Worm (Caenorhabditis elegans) whole organism, L4 larva: ENCODE results near the gene cdk-1.

Experiments
- D1046.2 ChIP-seq: fragments of 200-800 bp; sonication (Bioruptor generic); IDR thresholded peaks from 2 replicates; pipeline ENCODE4 v1.3.6; 2022; ENCODE audit warnings: missing genetic modification characterization, missing compliant biosample characterization
- F37D6.2 ChIP-seq: sonication (generic microtip); optimal IDR thresholded peaks from 2 replicates; lab custom pipeline; 2016; ENCODE audit warnings: mild to moderate bottlenecking, missing genetic modification characterization, missing compliant biosample characterization
- R02D3.7 ChIP-seq: fragments of 150-350 bp; sonication (generic microtip); optimal IDR thresholded peaks from 3 replicates; lab custom pipeline; 2014; ENCODE audit warnings: missing biosample characterization, missing genetic modification characterization
- T26A8.4 ChIP-seq: fragments of 200-800 bp; sonication (Bioruptor generic); IDR thresholded peaks from 2 replicates; pipeline ENCODE4 v1.3.6; 2022; ENCODE audit warnings: missing genetic modification characterization, missing compliant biosample characterization
- Y75B8A.6 ChIP-seq: fragments of 200-800 bp; sonication (Bioruptor generic); IDR thresholded peaks from 2 replicates; pipeline ENCODE4 v1.3.6; 2022; ENCODE audit warnings: missing genetic modification reagents, missing genetic modification characterization, missing compliant biosample characterization
- ZK337.2 ChIP-seq: fragments of 200-800 bp; sonication (Bioruptor generic); IDR thresholded peaks from 2 replicates; pipeline ENCODE4 v1.3.6; 2022; ENCODE audit warnings: missing genetic modification reagents, missing genetic modification characterization, missing compliant biosample characterization
- aly-2 ChIP-seq: sonication (generic microtip); optimal IDR thresholded peaks from 2 replicates; lab custom pipeline; 2018; ENCODE audit warnings: missing biosample characterization, missing genetic modification characterization
- attf-4 ChIP-seq: sonication (generic microtip); optimal IDR thresholded peaks from 3 replicates; lab custom pipeline; 2017; ENCODE audit warnings: missing biosample characterization, missing genetic modification characterization
- ceh-28 ChIP-seq: fragments of 150-350 bp; optimal IDR thresholded peaks from 2 replicates; lab custom pipeline; 2014; ENCODE audit warnings: missing biosample characterization, missing genetic modification reagents, missing genetic modification characterization
- ceh-44 ChIP-seq: fragments of 200-800 bp; sonication (Bioruptor generic); IDR thresholded peaks from 2 replicates; pipeline ENCODE4 v1.3.6; 2022; ENCODE audit warnings: missing genetic modification reagents, missing genetic modification characterization, missing compliant biosample characterization
- ceh-62 ChIP-seq: sonication (generic microtip); optimal IDR thresholded peaks from 2 replicates; lab custom pipeline; 2017; ENCODE audit warnings: missing biosample characterization, missing genetic modification characterization
- ces-1 ChIP-seq: fragments of 150-350 bp; sonication (generic microtip); optimal IDR thresholded peaks from 4 replicates; lab custom pipeline; 2014; ENCODE audit warnings: missing biosample characterization, missing genetic modification reagents, missing genetic modification characterization
- ctbp-1 ChIP-seq: fragments of 200-800 bp; sonication (Bioruptor generic); IDR thresholded peaks from 2 replicates; pipeline ENCODE4 v1.3.6; 2022; ENCODE audit warnings: missing genetic modification reagents, missing genetic modification characterization, missing compliant biosample characterization
- daf-8 ChIP-seq: fragments of 200-800 bp; sonication (Bioruptor generic); IDR thresholded peaks from 2 replicates; pipeline ENCODE4 v1.3.6; 2022; ENCODE audit warnings: missing genetic modification characterization, missing compliant biosample characterization
- dmd-6 ChIP-seq: fragments of 200-800 bp; sonication (Bioruptor generic); IDR thresholded peaks from 2 replicates; pipeline ENCODE4 v1.3.6; 2022; ENCODE audit warnings: missing genetic modification reagents, missing genetic modification characterization, missing compliant biosample characterization
- duxl-1 ChIP-seq: sonication (generic microtip); optimal IDR thresholded peaks from 2 replicates; lab custom pipeline; 2016; ENCODE audit warnings: mild to moderate bottlenecking, missing genetic modification characterization, moderate library complexity, missing compliant biosample characterization; ENCODE audit not compliant: poor library complexity
- fkh-10 ChIP-seq: fragments of 150-350 bp; optimal IDR thresholded peaks from 2 replicates; lab custom pipeline; 2014; ENCODE audit warnings: missing biosample characterization, missing genetic modification reagents, missing genetic modification characterization
- gei-8 ChIP-seq: fragments of 200-800 bp; sonication (Bioruptor generic); optimal IDR thresholded peaks from 2 replicates; lab custom pipeline; 2018; ENCODE audit warnings: mild to moderate bottlenecking, missing genetic modification characterization, missing compliant biosample characterization
- hif-1 ChIP-seq, 2 experiments: sonication (generic microtip); optimal IDR thresholded peaks; 2 replicates each; lab custom pipeline; 2016 to 2017; ENCODE audit warnings: missing compliant biosample characterization in 2 of 2, missing genetic modification characterization in 2 of 2, missing genetic modification reagents in 2 of 2, missing genotype in 2 of 2, mild to moderate bottlenecking in 1 of 2
- jun-1 ChIP-seq: fragments of 150-350 bp; optimal IDR thresholded peaks from 2 replicates; lab custom pipeline; 2014; ENCODE audit warnings: missing biosample characterization, missing genetic modification reagents, missing genetic modification characterization
- lim-7 ChIP-seq: fragments of 200-800 bp; sonication (Bioruptor generic); IDR thresholded peaks from 2 replicates; pipeline ENCODE4 v1.3.6; 2022; ENCODE audit warnings: missing genetic modification characterization, missing compliant biosample characterization
- lin-29 ChIP-seq: fragments of 200-800 bp; sonication (Bioruptor generic); IDR thresholded peaks from 2 replicates; pipeline ENCODE4 v1.3.6; 2022; ENCODE audit warnings: missing genetic modification reagents, missing genetic modification characterization, missing compliant biosample characterization
- lin-38 ChIP-seq: fragments of 200-800 bp; sonication (Bioruptor generic); IDR thresholded peaks from 2 replicates; pipeline ENCODE4 v1.3.6; 2022; ENCODE audit warnings: missing genetic modification reagents, missing genetic modification characterization, missing compliant biosample characterization
- lir-3 ChIP-seq: sonication (generic microtip); optimal IDR thresholded peaks from 2 replicates; lab custom pipeline; 2016; ENCODE audit warnings: mild to moderate bottlenecking, missing genetic modification characterization, missing compliant biosample characterization
- lsy-2 ChIP-seq, 2 experiments: fragments of 150-350 bp in 1 of 2; sonication (generic microtip) in 1 of 2; optimal IDR thresholded peaks; 2 replicates each; lab custom pipeline; 2014 to 2017; ENCODE audit warnings: missing biosample characterization in 2 of 2, missing genetic modification characterization in 2 of 2
- madf-5 ChIP-seq, 2 experiments: fragments of 200-800 bp; sonication (Bioruptor generic); IDR thresholded peaks; 2 replicates each; pipeline ENCODE4 v1.3.6; 2022; ENCODE audit warnings: missing compliant biosample characterization in 2 of 2, missing genetic modification characterization in 2 of 2
- madf-9 ChIP-seq: fragments of 200-800 bp; sonication (Bioruptor generic); conservative IDR thresholded peaks from 2 replicates; pipeline ENCODE4 v1.3.6; 2022; ENCODE audit warnings: missing genetic modification reagents, missing genetic modification characterization, missing compliant biosample characterization
- mdt-29 ChIP-seq: fragments of 200-800 bp; sonication (Bioruptor generic); IDR thresholded peaks from 2 replicates; pipeline ENCODE4 v1.3.6; 2022; ENCODE audit warnings: missing genetic modification reagents, missing genetic modification characterization, missing compliant biosample characterization
- mes-2 ChIP-seq: sonication (generic microtip); optimal IDR thresholded peaks from 2 replicates; lab custom pipeline; 2016; ENCODE audit warnings: missing genotype, mild to moderate bottlenecking, missing genetic modification characterization, missing compliant biosample characterization; ENCODE audit not compliant: poor library complexity, severe bottlenecking
- nhr-10 ChIP-seq: fragments of 150-350 bp; optimal IDR thresholded peaks from 2 replicates; lab custom pipeline; 2014; ENCODE audit warnings: missing biosample characterization, missing genetic modification characterization
- nhr-102 ChIP-seq: sonication (generic microtip); optimal IDR thresholded peaks from 2 replicates; lab custom pipeline; 2016; ENCODE audit warnings: mild to moderate bottlenecking, missing genetic modification characterization, moderate library complexity, missing compliant biosample characterization
- nhr-237 ChIP-seq: sonication (generic microtip); optimal IDR thresholded peaks from 2 replicates; lab custom pipeline; 2017; ENCODE audit warnings: missing biosample characterization, missing genetic modification characterization
- nhr-25 ChIP-seq: sonication (generic microtip); optimal IDR thresholded peaks from 2 replicates; lab custom pipeline; 2017; ENCODE audit warnings: missing genetic modification characterization, mild to moderate bottlenecking, missing compliant biosample characterization, antibody characterized with exemption, moderate library complexity, borderline replicate concordance; ENCODE audit not compliant: insufficient read depth
- nhr-28 ChIP-seq: fragments of 150-350 bp; optimal IDR thresholded peaks from 2 replicates; lab custom pipeline; 2014; ENCODE audit warnings: missing biosample characterization, missing genetic modification characterization
- nhr-42 ChIP-seq: fragments of 200-800 bp; sonication (Bioruptor generic); IDR thresholded peaks from 2 replicates; pipeline ENCODE4 v1.3.6; 2022; ENCODE audit warnings: missing genetic modification characterization, missing compliant biosample characterization
- nhr-77 ChIP-seq: fragments of 150-350 bp; optimal IDR thresholded peaks from 2 replicates; lab custom pipeline; 2014; ENCODE audit warnings: missing biosample characterization, missing genetic modification characterization
- pqm-1 ChIP-seq: sonication (generic microtip); optimal IDR thresholded peaks from 2 replicates; lab custom pipeline; 2017; ENCODE audit warnings: missing biosample characterization, missing genetic modification characterization
- rbr-2 ChIP-seq: sonication (generic microtip); optimal IDR thresholded peaks from 2 replicates; lab custom pipeline; 2016; ENCODE audit warnings: missing genotype, missing genetic modification characterization, missing compliant biosample characterization
- saeg-2 ChIP-seq: fragments of 200-800 bp; sonication (Bioruptor generic); IDR thresholded peaks from 2 replicates; pipeline ENCODE4 v1.3.6; 2022; ENCODE audit warnings: missing genetic modification reagents, missing genetic modification characterization, missing compliant biosample characterization
- set-16 ChIP-seq: fragments of 200-800 bp; sonication (Bioruptor generic); IDR thresholded peaks from 2 replicates; pipeline ENCODE4 v1.3.6; 2022; ENCODE audit warnings: missing genetic modification reagents, missing genetic modification characterization, missing compliant biosample characterization
- skn-1 ChIP-seq: fragments of 150-350 bp; optimal IDR thresholded peaks from 2 replicates; lab custom pipeline; 2014; ENCODE audit warnings: missing biosample characterization, missing genetic modification characterization
- snpc-4 ChIP-seq: fragments of 150-350 bp; optimal IDR thresholded peaks from 2 replicates; lab custom pipeline; 2014; ENCODE audit warnings: missing biosample characterization, missing genetic modification characterization
- spr-1 ChIP-seq: sonication (generic microtip); optimal IDR thresholded peaks from 2 replicates; lab custom pipeline; 2016; ENCODE audit warnings: mild to moderate bottlenecking, missing genetic modification characterization, missing compliant biosample characterization
- tag-97 ChIP-seq: fragments of 200-800 bp; sonication (Bioruptor generic); IDR thresholded peaks from 2 replicates; pipeline ENCODE4 v1.3.6; 2022; ENCODE audit warnings: missing genetic modification characterization, missing compliant biosample characterization
- tra-1 ChIP-seq: fragments of 200-800 bp; sonication (Bioruptor generic); IDR thresholded peaks from 2 replicates; pipeline ENCODE4 v1.3.6; 2022; ENCODE audit warnings: missing genetic modification reagents, missing genetic modification characterization, missing compliant biosample characterization
- unc-130 ChIP-seq: sonication (generic microtip); optimal IDR thresholded peaks from 2 replicates; lab custom pipeline; 2016; ENCODE audit warnings: missing genetic modification reagents, missing genetic modification characterization, missing compliant biosample characterization
- zag-1 ChIP-seq: fragments of 150-350 bp; optimal IDR thresholded peaks from 2 replicates; lab custom pipeline; 2014; ENCODE audit warnings: missing biosample characterization, missing genetic modification characterization
- zfp-2 ChIP-seq: sonication (generic microtip); optimal IDR thresholded peaks from 2 replicates; lab custom pipeline; 2016; ENCODE audit warnings: mild to moderate bottlenecking, missing genetic modification characterization, missing compliant biosample characterization
- zip-11 ChIP-seq: fragments of 200-800 bp; sonication (Bioruptor generic); IDR thresholded peaks from 2 replicates; pipeline ENCODE4 v1.3.6; 2022; ENCODE audit warnings: missing genetic modification characterization, missing compliant biosample characterization
- zip-2 ChIP-seq: fragments of 150-350 bp; optimal IDR thresholded peaks from 2 replicates; lab custom pipeline; 2014; ENCODE audit warnings: missing biosample characterization, missing genetic modification characterization

cdk-1 gene

ce11 chrIII:9703747-9704605, 43.3 kb upstream of the cdk-1 start (continued):
- no peak for TF ChIP-seq madf-5 (GFP tag; IDR thresholded peaks at IDR 0.05; lab: Robert Waterston, UW)
- TF ChIP-seq zip-2 (tag; lab: Kevin White, UChicago) = no peak
- no peak for TF ChIP-seq nhr-10 (tag; lab: Kevin White, UChicago)
- TF ChIP-seq ceh-62 (tag; lab: Kevin White, UChicago) = no peak
- TF ChIP-seq T26A8.4 = no peak
- TF ChIP-seq ceh-44 (GFP tag; lab: Robert Waterston, UW) = no peak
- no peak for TF ChIP-seq Y75B8A.6 (GFP tag; lab: Robert Waterston, UW)
- TF ChIP-seq madf-9 (GFP tag; lab: Robert Waterston, UW) = no peak
- TF ChIP-seq dmd-6 (GFP tag; lab: Robert Waterston, UW) = peak; percentile 35; the same call in 1 of the 2 replicates
- peak; percentile 26; the same call in 1 of the 2 replicates for TF ChIP-seq set-16 (GFP tag; lab: Robert Waterston, UW)
- TF ChIP-seq zfp-2 = no peak
- no peak for TF ChIP-seq saeg-2 (GFP tag; lab: Robert Waterston, UW)
- no peak for TF ChIP-seq duxl-1
- TF ChIP-seq skn-1 (tag; lab: Kevin White, UChicago) = no peak
- TF ChIP-seq zip-11 (GFP tag; lab: Robert Waterston, UW) = no peak
- TF ChIP-seq spr-1 = peak; percentile 18
- no peak for TF ChIP-seq aly-2
- TF ChIP-seq mes-2 (tag; lab: Kevin White, UChicago) = no peak
- no peak for TF ChIP-seq lin-29 (GFP tag; lab: Robert Waterston, UW)
- no peak for TF ChIP-seq pqm-1 (tag; lab: Kevin White, UChicago)
- no peak for TF ChIP-seq nhr-102
- no peak for TF ChIP-seq ces-1
- TF ChIP-seq nhr-25 = no peak
- no peak for TF ChIP-seq tra-1
- no peak for TF ChIP-seq attf-4 (tag; lab: Kevin White, UChicago)
- no peak for TF ChIP-seq daf-8 (GFP tag; lab: Robert Waterston, UW)
- no peak for TF ChIP-seq R02D3.7 (tag; lab: Kevin White, UChicago)
- TF ChIP-seq zag-1 (tag; lab: Kevin White, UChicago) = no peak
- TF ChIP-seq ceh-28 (tag; lab: Kevin White, UChicago) = no peak
- no peak for TF ChIP-seq mdt-29 (GFP tag; lab: Robert Waterston, UW)
- TF ChIP-seq nhr-42 (GFP tag; lab: Robert Waterston, UW) = no peak
- no peak for TF ChIP-seq tag-97 (GFP tag; lab: Robert Waterston, UW)
- TF ChIP-seq jun-1 (tag; lab: Kevin White, UChicago) = no peak
- TF ChIP-seq gei-8 = no peak
- TF ChIP-seq D1046.2 = no peak
- no peak for TF ChIP-seq lir-3
- no peak for TF ChIP-seq nhr-77
- TF ChIP-seq nhr-28 = peak; percentile 54
- TF ChIP-seq nhr-237 (tag; lab: Kevin White, UChicago) = no peak
- TF ChIP-seq ZK337.2 (GFP tag; lab: Robert Waterston, UW) = no peak
- no peak for TF ChIP-seq lim-7 (GFP tag; lab: Robert Waterston, UW)
- TF ChIP-seq fkh-10 (GFP tag; lab: Kevin White, UChicago) = peak; percentile 16
- TF ChIP-seq ctbp-1 = peak; percentile 64; the same call in 1 of the 2 replicates
- peak in 1 of 2 experiments; percentile 11 for TF ChIP-seq lsy-2 (tag; optimal IDR thresholded peaks at IDR 0.05; lab: Kevin White, UChicago)
- TF ChIP-seq hif-1 (tag; optimal IDR thresholded peaks at IDR 0.05; lab: Kevin White, UChicago) = peak in 1 of 2 experiments; percentile 32
- no peak for TF ChIP-seq unc-130 (GFP tag; lab: Kevin White, UChicago)
- peak; percentile 73 for TF ChIP-seq rbr-2 (tag; lab: Kevin White, UChicago)
- peak; percentile 13 for TF ChIP-seq F37D6.2 (tag; lab: Kevin White, UChicago)
- no peak for TF ChIP-seq lin-38 (GFP tag; lab: Robert Waterston, UW)
- no peak for TF ChIP-seq snpc-4 (tag; lab: Kevin White, UChicago)
